Worm (Caenorhabditis elegans) whole organism, L1 larva: ENCODE data around the gene F58B4.2.
A peak's percentile ranks its signal among the peaks of the same experiment; 100 is the strongest.

Experiments
- C04F5.9 ChIP-seq: sonication (generic microtip); optimal IDR thresholded peaks from 2 replicates; lab custom pipeline; 2016; ENCODE audit warnings: missing genetic modification characterization, missing compliant biosample characterization
- C34B4.2 ChIP-seq: sonication (generic microtip); optimal IDR thresholded peaks from 2 replicates; lab custom pipeline; 2017; ENCODE audit warnings: mild to moderate bottlenecking, missing genetic modification characterization, missing compliant biosample characterization
- F16B12.6 ChIP-seq: fragments of 150-350 bp; optimal IDR thresholded peaks from 2 replicates; lab custom pipeline; 2014; ENCODE audit warnings: missing biosample characterization, missing genetic modification characterization
- aly-2 ChIP-seq: fragments of 150-350 bp; optimal IDR thresholded peaks from 2 replicates; lab custom pipeline; 2014; ENCODE audit warnings: missing biosample characterization, missing genetic modification characterization
- blmp-1 ChIP-seq: fragments of 150-350 bp; optimal IDR thresholded peaks from 2 replicates; lab custom pipeline; 2014; ENCODE audit warnings: missing biosample characterization, missing genetic modification characterization
- ceh-63 ChIP-seq: fragments of 200-800 bp; sonication (Bioruptor generic); optimal IDR thresholded peaks from 2 replicates; lab custom pipeline; 2018; ENCODE audit warnings: mild to moderate bottlenecking, missing genetic modification characterization, missing compliant biosample characterization
- ceh-8 ChIP-seq: fragments of 200-800 bp; sonication (Bioruptor generic); optimal IDR thresholded peaks from 2 replicates; lab custom pipeline; 2018; ENCODE audit warnings: mild to moderate bottlenecking, missing genetic modification characterization, moderate library complexity, missing compliant biosample characterization
- ceh-88 ChIP-seq: fragments of 200-800 bp; sonication (Bioruptor generic); IDR thresholded peaks from 2 replicates; pipeline ENCODE4 v1.3.6; 2022; ENCODE audit warnings: missing genetic modification characterization, missing compliant biosample characterization
- ces-1 ChIP-seq: fragments of 150-350 bp; optimal IDR thresholded peaks from 2 replicates; lab custom pipeline; 2014; ENCODE audit warnings: missing biosample characterization, missing genetic modification reagents, missing genetic modification characterization
- dpl-1 ChIP-seq, 3 experiments: fragments of 150-350 bp in 2 of 3; sonication (generic microtip) in 1 of 3; optimal IDR thresholded peaks; 2 replicates each; lab custom pipeline; 2014 to 2017; ENCODE audit warnings: missing biosample characterization in 3 of 3, missing genetic modification characterization in 3 of 3, missing genetic modification reagents in 3 of 3
- efl-3 ChIP-seq: fragments of 200-800 bp; sonication (Bioruptor generic); optimal IDR thresholded peaks from 2 replicates; lab custom pipeline; 2018; ENCODE audit warnings: mild to moderate bottlenecking, missing genetic modification characterization, missing compliant biosample characterization
- egl-13 ChIP-seq: sonication (generic microtip); optimal IDR thresholded peaks from 2 replicates; lab custom pipeline; 2016; ENCODE audit warnings: missing genotype, missing genetic modification reagents, missing genetic modification characterization, missing compliant biosample characterization
- egl-27 ChIP-seq, 2 experiments: fragments of 150-350 bp in 1 of 2; sonication (generic microtip); optimal IDR thresholded peaks; 3 replicates each; lab custom pipeline; 2017 to 2018; ENCODE audit warnings: missing biosample characterization in 2 of 2, missing genetic modification characterization in 2 of 2, missing genetic modification reagents in 2 of 2
- elt-2 ChIP-seq: sonication (generic microtip); optimal IDR thresholded peaks from 2 replicates; lab custom pipeline; 2016; ENCODE audit warnings: missing genetic modification characterization, mild to moderate bottlenecking, inconsistent platforms, missing compliant biosample characterization, missing genetic modification reagents
- ets-5 ChIP-seq: fragments of 200-800 bp; sonication (Bioruptor generic); IDR thresholded peaks from 2 replicates; pipeline ENCODE4 v1.3.6; 2022; ENCODE audit warnings: missing genetic modification characterization, missing compliant biosample characterization
- fkh-10 ChIP-seq: sonication (generic microtip); optimal IDR thresholded peaks from 2 replicates; lab custom pipeline; 2017; ENCODE audit warnings: missing biosample characterization, missing genetic modification reagents, missing genetic modification characterization
- fkh-4 ChIP-seq: sonication (generic microtip); optimal IDR thresholded peaks from 2 replicates; lab custom pipeline; 2016; ENCODE audit warnings: missing compliant biosample characterization, missing genetic modification characterization, borderline replicate concordance
- fkh-8 ChIP-seq: sonication (generic microtip); optimal IDR thresholded peaks from 2 replicates; lab custom pipeline; 2016; ENCODE audit warnings: mild to moderate bottlenecking, missing genetic modification characterization, missing compliant biosample characterization
- fos-1 ChIP-seq: fragments of 150-350 bp; optimal IDR thresholded peaks from 2 replicates; lab custom pipeline; 2014; ENCODE audit warnings: missing biosample characterization, missing genetic modification characterization
- hlh-17 ChIP-seq: fragments of 200-800 bp; sonication (Bioruptor generic); optimal IDR thresholded peaks from 2 replicates; lab custom pipeline; 2018; ENCODE audit warnings: missing genetic modification characterization, mild to moderate bottlenecking, missing compliant biosample characterization, moderate library complexity, borderline replicate concordance
- hlh-4 ChIP-seq: sonication (generic microtip); optimal IDR thresholded peaks from 2 replicates; lab custom pipeline; 2016; ENCODE audit warnings: mild to moderate bottlenecking, missing genetic modification characterization, missing compliant biosample characterization
- hpl-2 ChIP-seq: fragments of 150-350 bp; optimal IDR thresholded peaks from 2 replicates; lab custom pipeline; 2014; ENCODE audit warnings: missing biosample characterization, missing genetic modification reagents, missing genetic modification characterization
- irx-1 ChIP-seq: sonication (generic microtip); optimal IDR thresholded peaks from 2 replicates; lab custom pipeline; 2016; ENCODE audit warnings: missing genetic modification characterization, missing compliant biosample characterization
- jun-1 ChIP-seq: fragments of 150-350 bp; optimal IDR thresholded peaks from 2 replicates; lab custom pipeline; 2014; ENCODE audit warnings: missing biosample characterization, missing genetic modification reagents, missing genetic modification characterization
- lin-14 ChIP-seq: fragments of 200-800 bp; sonication (Bioruptor generic); optimal IDR thresholded peaks from 2 replicates; lab custom pipeline; 2018; ENCODE audit warnings: mild to moderate bottlenecking, missing genetic modification characterization, moderate library complexity, missing compliant biosample characterization
- lin-35 ChIP-seq, 2 experiments: fragments of 150-350 bp; optimal IDR thresholded peaks; 2 replicates each; lab custom pipeline; 2014; ENCODE audit warnings: missing biosample characterization in 2 of 2, missing genetic modification characterization in 2 of 2, missing genetic modification reagents in 2 of 2
- lin-39 ChIP-seq: fragments of 150-350 bp; optimal IDR thresholded peaks from 2 replicates; lab custom pipeline; 2014; ENCODE audit warnings: missing biosample characterization, missing genetic modification reagents, missing genetic modification characterization
- lir-3 ChIP-seq: sonication (generic microtip); optimal IDR thresholded peaks from 2 replicates; lab custom pipeline; 2016; ENCODE audit warnings: mild to moderate bottlenecking, missing genetic modification characterization, moderate library complexity, missing compliant biosample characterization; ENCODE audit not compliant: poor library complexity
- lsy-2 ChIP-seq, 2 experiments: fragments of 150-350 bp; optimal IDR thresholded peaks; 2 replicates each; lab custom pipeline; 2014; ENCODE audit warnings: missing biosample characterization in 2 of 2, missing genetic modification characterization in 2 of 2
- mef-2 ChIP-seq: fragments of 150-350 bp; optimal IDR thresholded peaks from 2 replicates; lab custom pipeline; 2014; ENCODE audit warnings: missing biosample characterization, missing genetic modification characterization
- mep-1 ChIP-seq: fragments of 150-350 bp; optimal IDR thresholded peaks from 2 replicates; lab custom pipeline; 2014; ENCODE audit warnings: missing biosample characterization, missing genetic modification characterization
- nhr-12 ChIP-seq: sonication (generic microtip); optimal IDR thresholded peaks from 2 replicates; lab custom pipeline; 2017; ENCODE audit warnings: missing biosample characterization, missing genetic modification characterization
- nhr-19 ChIP-seq: fragments of 200-800 bp; sonication (Bioruptor generic); conservative IDR thresholded peaks from 2 replicates; pipeline ENCODE4 v1.3.6; 2022; ENCODE audit warnings: missing genetic modification characterization, missing compliant biosample characterization
- nhr-47 ChIP-seq: sonication (generic microtip); optimal IDR thresholded peaks from 2 replicates; lab custom pipeline; 2016; ENCODE audit warnings: mild to moderate bottlenecking, missing genetic modification characterization, moderate library complexity, missing compliant biosample characterization
- nhr-71 ChIP-seq: sonication (generic microtip); optimal IDR thresholded peaks from 2 replicates; lab custom pipeline; 2016; ENCODE audit warnings: mild to moderate bottlenecking, missing genetic modification characterization, moderate library complexity, missing compliant biosample characterization
- nhr-76 ChIP-seq: sonication (generic microtip); optimal IDR thresholded peaks from 2 replicates; lab custom pipeline; 2017; ENCODE audit warnings: missing biosample characterization, missing genetic modification characterization
- nhr-77 ChIP-seq: fragments of 150-350 bp; optimal IDR thresholded peaks from 2 replicates; lab custom pipeline; 2014; ENCODE audit warnings: missing biosample characterization, missing genetic modification characterization
- nhr-90 ChIP-seq: sonication (generic microtip); optimal IDR thresholded peaks from 2 replicates; lab custom pipeline; 2016; ENCODE audit warnings: mild to moderate bottlenecking, missing genetic modification characterization, missing compliant biosample characterization; ENCODE audit not compliant: poor library complexity
- pqm-1 ChIP-seq: sonication (generic microtip); optimal IDR thresholded peaks from 3 replicates; lab custom pipeline; 2017; ENCODE audit warnings: missing biosample characterization, missing genetic modification characterization
- skn-1 ChIP-seq: fragments of 150-350 bp; optimal IDR thresholded peaks from 2 replicates; lab custom pipeline; 2014; ENCODE audit warnings: missing biosample characterization, missing genetic modification characterization
- snpc-4 ChIP-seq: fragments of 150-350 bp; optimal IDR thresholded peaks from 2 replicates; lab custom pipeline; 2014; ENCODE audit warnings: missing biosample characterization, missing genetic modification characterization
- tbx-2 ChIP-seq: sonication (generic microtip); optimal IDR thresholded peaks from 2 replicates; lab custom pipeline; 2016; ENCODE audit warnings: missing genetic modification characterization, missing compliant biosample characterization
- tlp-1 ChIP-seq: fragments of 150-350 bp; optimal IDR thresholded peaks from 2 replicates; lab custom pipeline; 2014; ENCODE audit warnings: missing biosample characterization, missing genetic modification characterization
- unc-86 ChIP-seq: sonication (generic microtip); optimal IDR thresholded peaks from 2 replicates; lab custom pipeline; 2016; ENCODE audit warnings: missing genetic modification characterization, missing compliant biosample characterization
- zag-1 ChIP-seq: fragments of 150-350 bp; optimal IDR thresholded peaks from 2 replicates; lab custom pipeline; 2014; ENCODE audit warnings: missing biosample characterization, missing genetic modification characterization
- zip-4 ChIP-seq: fragments of 200-800 bp; sonication (Bioruptor generic); optimal IDR thresholded peaks from 2 replicates; lab custom pipeline; 2018; ENCODE audit warnings: mild to moderate bottlenecking, missing genetic modification characterization, moderate library complexity, missing compliant biosample characterization
- ztf-11 ChIP-seq, 2 experiments: sonication (generic microtip); optimal IDR thresholded peaks; 2 replicates each; lab custom pipeline; 2016 to 2017; ENCODE audit warnings: missing genetic modification characterization in 2 of 2, missing biosample characterization in 1 of 2, missing compliant biosample characterization in 1 of 2
- ztf-4 ChIP-seq: fragments of 150-350 bp; optimal IDR thresholded peaks from 2 replicates; lab custom pipeline; 2014; ENCODE audit warnings: missing biosample characterization, missing genetic modification characterization

The F58B4.2 gene

DNA sequence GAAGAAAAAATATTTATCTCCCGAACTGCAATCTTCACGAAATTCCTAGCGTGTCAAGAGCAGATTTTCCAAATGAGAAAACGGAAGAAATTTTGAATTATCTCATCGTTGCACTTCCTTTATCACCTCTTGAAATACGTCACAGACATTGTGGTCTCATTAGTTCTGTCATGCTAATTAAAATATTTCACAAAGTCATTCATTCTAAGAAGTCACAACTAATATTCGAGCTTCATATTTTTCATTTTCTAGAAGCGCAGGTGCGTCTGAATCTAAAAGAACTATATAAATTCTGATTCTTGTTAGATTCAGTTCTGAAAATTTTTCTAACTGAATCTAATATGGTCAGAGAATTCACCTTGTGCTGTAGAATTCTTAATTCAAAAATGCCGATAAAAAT, 28.9 kb upstream of the F58B4.2 start:
- TF ChIP-seq mep-1 (tag; lab: Kevin White, UChicago) = no peak
- no peak for TF ChIP-seq elt-2 (tag; lab: Kevin White, UChicago)
- TF ChIP-seq nhr-47 (tag; lab: Kevin White, UChicago) = peak; percentile 38
- TF ChIP-seq nhr-19 (GFP tag; lab: Robert Waterston, UW) = no peak
- no peak for TF ChIP-seq F16B12.6 (tag; lab: Kevin White, UChicago)
- no peak for TF ChIP-seq blmp-1 (tag; lab: Kevin White, UChicago)
- TF ChIP-seq hlh-17 (GFP tag; lab: Kevin White, UChicago) = no peak
- no peak for TF ChIP-seq ceh-63 (GFP tag; lab: Kevin White, UChicago)
- TF ChIP-seq snpc-4 (tag; lab: Kevin White, UChicago) = no peak
- no peak for TF ChIP-seq unc-86
- TF ChIP-seq pqm-1 (tag; lab: Kevin White, UChicago) = no peak
- no peak for TF ChIP-seq hlh-4 (tag; lab: Kevin White, UChicago)
- no peak for TF ChIP-seq hpl-2
- no peak for TF ChIP-seq aly-2 (tag; lab: Kevin White, UChicago)
- no peak for TF ChIP-seq nhr-12 (tag; lab: Kevin White, UChicago)
- no peak for TF ChIP-seq lsy-2 (tag; optimal IDR thresholded peaks at IDR 0.05; lab: Kevin White, UChicago)
- no peak for TF ChIP-seq skn-1 (tag; lab: Kevin White, UChicago)
- no peak for TF ChIP-seq dpl-1 (GFP tag; optimal IDR thresholded peaks at IDR 0.05; lab: Kevin White, UChicago)
- no peak for TF ChIP-seq lin-35 (GFP tag; optimal IDR thresholded peaks at IDR 0.05; lab: Kevin White, UChicago)
- TF ChIP-seq lin-39 (tag; lab: Kevin White, UChicago) = no peak
- TF ChIP-seq nhr-76 = no peak
- TF ChIP-seq fkh-10 (GFP tag; lab: Kevin White, UChicago) = peak; percentile 33
- peak; percentile 55 for TF ChIP-seq nhr-71 (tag; lab: Kevin White, UChicago)
- TF ChIP-seq nhr-77 (tag; lab: Kevin White, UChicago) = no peak
- no peak for TF ChIP-seq zag-1
- TF ChIP-seq fkh-8 (tag; lab: Kevin White, UChicago) = peak; percentile 64
- TF ChIP-seq ets-5 = no peak
- TF ChIP-seq jun-1 (tag; lab: Kevin White, UChicago) = no peak
- no peak for TF ChIP-seq mef-2 (tag; lab: Kevin White, UChicago)
- TF ChIP-seq ceh-88 = no peak
- no peak for TF ChIP-seq C34B4.2 (tag; lab: Kevin White, UChicago)
- no peak for TF ChIP-seq tbx-2 (tag; lab: Kevin White, UChicago)
- no peak for TF ChIP-seq ztf-11 (tag; optimal IDR thresholded peaks at IDR 0.05; lab: Kevin White, UChicago)
- TF ChIP-seq tlp-1 (tag; lab: Kevin White, UChicago) = no peak
- no peak for TF ChIP-seq lir-3
- no peak for TF ChIP-seq nhr-90 (tag; lab: Kevin White, UChicago)
- no peak for TF ChIP-seq egl-27 (tag; optimal IDR thresholded peaks at IDR 0.05; lab: Kevin White, UChicago)
- TF ChIP-seq ceh-8 = peak; percentile 67
- TF ChIP-seq lin-14 (GFP tag; lab: Kevin White, UChicago) = no peak
- TF ChIP-seq fos-1 (tag; lab: Kevin White, UChicago) = no peak
- no peak for TF ChIP-seq ztf-4
- no peak for TF ChIP-seq efl-3 (GFP tag; lab: Kevin White, UChicago)
- no peak for TF ChIP-seq C04F5.9 (tag; lab: Kevin White, UChicago)

DNA sequence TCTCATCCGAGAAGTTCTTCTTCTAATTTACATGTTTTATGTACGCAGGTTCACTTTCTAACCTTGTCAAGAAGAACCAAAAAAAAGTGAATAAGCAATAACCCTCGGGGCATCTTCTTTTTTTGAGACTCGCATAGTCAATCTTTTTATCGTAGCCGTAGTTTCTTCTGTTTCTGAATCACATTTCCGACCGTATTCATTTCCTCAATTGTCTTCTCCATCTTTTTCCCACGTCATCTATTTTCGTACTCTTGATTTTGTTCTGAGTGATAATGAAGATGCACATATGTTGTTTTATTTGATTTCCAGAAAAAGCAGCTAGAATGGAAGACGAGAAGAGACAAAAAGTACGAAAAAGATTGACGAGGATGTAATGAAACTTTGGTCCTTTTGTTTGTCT, 26.6 kb upstream of the F58B4.2 start:
- no peak for TF ChIP-seq fkh-4 (tag; lab: Kevin White, UChicago)
- peak in 1 of 2 experiments; percentile 24 for TF ChIP-seq lsy-2 (tag; optimal IDR thresholded peaks at IDR 0.05; lab: Kevin White, UChicago)
- TF ChIP-seq egl-13 = no peak
- no peak for TF ChIP-seq lin-35 (GFP tag; optimal IDR thresholded peaks at IDR 0.05; lab: Kevin White, UChicago)
- TF ChIP-seq fos-1 (tag; lab: Kevin White, UChicago) = no peak
- TF ChIP-seq irx-1 (tag; lab: Kevin White, UChicago) = no peak
- no peak for TF ChIP-seq jun-1 (tag; lab: Kevin White, UChicago)
- TF ChIP-seq hlh-4 (tag; lab: Kevin White, UChicago) = no peak
- peak; percentile 5 for TF ChIP-seq ces-1 (GFP tag; lab: Kevin White, UChicago)
- TF ChIP-seq fkh-10 (GFP tag; lab: Kevin White, UChicago) = peak; percentile 82
- TF ChIP-seq zip-4 = no peak
- TF ChIP-seq lin-14 (GFP tag; lab: Kevin White, UChicago) = peak; percentile 57
- no peak for TF ChIP-seq mef-2 (tag; lab: Kevin White, UChicago)
- TF ChIP-seq, all 84 proteins: peak for 4
